Worm (Caenorhabditis elegans) whole organism, mixed stage, embryonic: Measurements from ENCODE around the gene Y110A2AL.2.

Source experiments
- ceh-39 ChIP-seq: fragments of 150-350 bp; optimal IDR thresholded peaks from 2 replicates; lab custom pipeline; 2014; ENCODE audit warnings: missing biosample characterization, missing genetic modification characterization
- ceh-83 ChIP-seq: fragments of 200-800 bp; sonication (Bioruptor generic); optimal IDR thresholded peaks from 2 replicates; lab custom pipeline; 2018; ENCODE audit warnings: mild to moderate bottlenecking, missing genetic modification characterization, missing compliant biosample characterization
- elt-1 ChIP-seq: sonication (generic microtip); optimal IDR thresholded peaks from 2 replicates; lab custom pipeline; 2017; ENCODE audit warnings: missing genetic modification characterization, mild to moderate bottlenecking, missing compliant biosample characterization, antibody characterized with exemption, moderate library complexity, borderline replicate concordance; ENCODE audit not compliant: insufficient read depth
- elt-3 ChIP-seq: fragments of 150-350 bp; optimal IDR thresholded peaks from 2 replicates; lab custom pipeline; 2014; ENCODE audit warnings: missing biosample characterization, missing genetic modification characterization
- mep-1 ChIP-seq: fragments of 150-350 bp; optimal IDR thresholded peaks from 2 replicates; lab custom pipeline; 2017; ENCODE audit warnings: missing biosample characterization, missing genetic modification reagents, missing genetic modification characterization, inconsistent platforms
- nhr-2 ChIP-seq: fragments of 150-350 bp; optimal IDR thresholded peaks from 2 replicates; lab custom pipeline; 2014; ENCODE audit warnings: missing biosample characterization, missing genetic modification characterization
- nhr-237 ChIP-seq: fragments of 150-350 bp; optimal IDR thresholded peaks from 2 replicates; lab custom pipeline; 2014; ENCODE audit warnings: missing biosample characterization, missing genetic modification characterization
- pha-4 ChIP-seq: fragments of 150-350 bp; optimal IDR thresholded peaks from 2 replicates; lab custom pipeline; 2018; ENCODE audit warnings: missing biosample characterization, missing genetic modification reagents, missing genetic modification characterization
- snpc-4 ChIP-seq: fragments of 150-350 bp; optimal IDR thresholded peaks from 2 replicates; lab custom pipeline; 2014; ENCODE audit warnings: missing biosample characterization, missing genetic modification characterization
- unc-120 ChIP-seq: sonication (generic microtip); optimal IDR thresholded peaks from 2 replicates; lab custom pipeline; 2017; ENCODE audit warnings: missing genetic modification characterization, missing compliant biosample characterization; ENCODE audit not compliant: poor library complexity, severe bottlenecking
- unc-39 ChIP-seq: fragments of 150-350 bp; optimal IDR thresholded peaks from 2 replicates; lab custom pipeline; 2014; ENCODE audit warnings: missing biosample characterization, missing genetic modification characterization
- unc-62 ChIP-seq: fragments of 150-350 bp; optimal IDR thresholded peaks from 2 replicates; lab custom pipeline; 2014; ENCODE audit warnings: missing biosample characterization, missing genetic modification reagents, missing genetic modification characterization
- ztf-11 ChIP-seq: fragments of 150-350 bp; optimal IDR thresholded peaks from 2 replicates; lab custom pipeline; 2014; ENCODE audit warnings: missing biosample characterization, missing genetic modification characterization

DNA sequence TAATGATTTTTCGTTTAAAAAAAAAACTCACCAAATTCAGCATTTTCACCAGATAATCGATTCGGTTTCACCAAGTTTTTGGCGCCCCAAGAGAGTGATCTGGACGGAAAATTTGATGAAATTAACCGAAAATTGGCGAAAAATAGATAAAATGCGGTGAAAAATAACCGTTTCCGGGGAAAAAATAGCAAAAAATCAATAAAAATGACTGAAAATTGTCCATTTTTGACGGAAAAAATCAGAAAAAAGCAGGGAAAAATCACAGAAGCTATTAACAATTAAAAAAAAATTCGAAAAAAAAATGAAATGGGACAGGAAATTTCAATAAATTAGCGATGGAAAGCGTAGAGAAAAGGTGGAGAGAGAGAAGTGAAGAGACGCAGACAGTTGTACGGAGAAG is 45.7 kb downstream of the Y110A2AL.2 start, which contains the start of gene ubc-15:
- TF ChIP-seq pha-4 (tag; lab: Kevin White, UChicago) (no peak), elt-3 (no peak), unc-39 (no peak), ztf-11 (tag; lab: Kevin White, UChicago) (no peak), snpc-4 (tag; lab: Kevin White, UChicago) (no peak), ceh-39 (tag; lab: Kevin White, UChicago) (no peak), nhr-2 (tag; lab: Kevin White, UChicago) (no peak), nhr-237 (tag; lab: Kevin White, UChicago) (no peak), mep-1 (tag; lab: Kevin White, UChicago) (no peak), unc-62 (no peak), unc-120 (tag; lab: Kevin White, UChicago) (no peak), elt-1 (no peak), ceh-83 (no peak)
